Worm (Caenorhabditis elegans) whole organism, L3 larva: ENCODE measurements around the gene pus-1.

Experiments
- ZK546.5 ChIP-seq: sonication (generic microtip); optimal IDR thresholded peaks from 2 replicates; lab custom pipeline; 2017; ENCODE audit warnings: missing biosample characterization, missing genetic modification characterization
- ama-1 ChIP-seq: fragments of 150-350 bp; optimal IDR thresholded peaks from 2 replicates; lab custom pipeline; 2018
- lin-15B ChIP-seq: fragments of 150-350 bp; optimal IDR thresholded peaks from 2 replicates; lab custom pipeline; 2014; ENCODE audit warnings: missing biosample characterization, missing genetic modification characterization
- lin-39 ChIP-seq: fragments of 150-350 bp; optimal IDR thresholded peaks from 2 replicates; lab custom pipeline; 2018; ENCODE audit warnings: missing biosample characterization, missing genetic modification reagents, missing genetic modification characterization
- nhr-237 ChIP-seq: fragments of 150-350 bp; optimal IDR thresholded peaks from 2 replicates; lab custom pipeline; 2014; ENCODE audit warnings: missing biosample characterization, missing genetic modification characterization
- nhr-28 ChIP-seq: fragments of 150-350 bp; optimal IDR thresholded peaks from 2 replicates; lab custom pipeline; 2014; ENCODE audit warnings: missing biosample characterization, missing genetic modification characterization
- ztf-11 ChIP-seq: fragments of 150-350 bp; optimal IDR thresholded peaks from 2 replicates; lab custom pipeline; 2014; ENCODE audit warnings: missing biosample characterization, missing genetic modification characterization
- ztf-4 ChIP-seq: fragments of 150-350 bp; optimal IDR thresholded peaks from 2 replicates; lab custom pipeline; 2014; ENCODE audit warnings: missing biosample characterization, missing genetic modification characterization

DNA sequence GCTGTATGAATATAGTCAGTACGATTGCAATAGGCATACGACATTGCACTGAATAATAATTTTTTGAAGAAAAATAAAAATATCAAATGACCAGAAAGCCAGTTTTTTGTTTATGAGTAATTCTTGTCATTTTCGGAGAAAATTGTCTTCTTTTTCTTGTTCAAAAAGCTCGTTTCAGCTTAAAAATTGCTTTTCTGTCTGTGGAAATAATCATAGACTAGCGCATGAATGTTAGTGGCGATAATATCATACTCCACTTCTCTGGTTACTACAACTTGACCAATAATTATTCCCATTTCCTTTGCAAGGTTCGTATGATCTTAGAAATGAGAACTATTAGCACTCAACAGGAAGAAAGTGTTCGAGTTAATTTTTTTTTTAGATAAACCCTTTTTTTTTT, 32.7 kb upstream of the pus-1 start, which contains the start of gene srh-216:
- TF ChIP-seq ztf-4 (tag; lab: Kevin White, UChicago) = no peak
- TF ChIP-seq nhr-28 (tag; lab: Kevin White, UChicago) = no peak
- TF ChIP-seq nhr-237 (tag; lab: Kevin White, UChicago) = no peak
- no peak for TF ChIP-seq ama-1 (lab: Kevin White, UChicago)
- no peak for TF ChIP-seq lin-39
- no peak for TF ChIP-seq ztf-11 (tag; lab: Kevin White, UChicago)
- no peak for TF ChIP-seq ZK546.5 (tag; lab: Kevin White, UChicago)
- TF ChIP-seq lin-15B (tag; lab: Kevin White, UChicago) = no peak
